Worm (Caenorhabditis elegans): Measurements from ENCODE around the gene C07B5.2.

C07B5.2 gene

ce11 chrX:9467573-9467972 is 49.4 kb downstream of the C07B5.2 start:
- TF ChIP-seq fkh-6 (tag; optimal IDR thresholded peaks at IDR 0.05): peak; percentile 80
- TF ChIP-seq nfya-1 (tag; optimal IDR thresholded peaks at IDR 0.05): peak; percentile 72
- no peak for TF ChIP-seq fkh-10 (GFP tag; optimal IDR thresholded peaks at IDR 0.05)
- TF ChIP-seq dve-1 (tag; optimal IDR thresholded peaks at IDR 0.05): peak; percentile 91
- TF ChIP-seq pha-2 (tag; optimal IDR thresholded peaks at IDR 0.05): peak; percentile 87
- TF ChIP-seq sox-4 (tag; optimal IDR thresholded peaks at IDR 0.05): peak; percentile 77
- peak; percentile 49 for TF ChIP-seq hlh-8 (tag; optimal IDR thresholded peaks at IDR 0.05)
- peak; percentile 40 for TF ChIP-seq ref-2 (tag; optimal IDR thresholded peaks at IDR 0.05)
- peak; percentile 49 for TF ChIP-seq tbx-7 (tag; optimal IDR thresholded peaks at IDR 0.05)
- peak; percentile 51 for TF ChIP-seq pag-3 (tag; optimal IDR thresholded peaks at IDR 0.05; ENCODE audit: borderline replicate concordance)
- TF ChIP-seq tbx-2 (tag; optimal IDR thresholded peaks at IDR 0.05): peak; percentile 78
- peak; percentile 67 for TF ChIP-seq ceh-24 (tag; optimal IDR thresholded peaks at IDR 0.05)
- peak; percentile 70 for TF ChIP-seq K02D7.2 (tag; optimal IDR thresholded peaks at IDR 0.05)
- TF ChIP-seq sox-2 (GFP tag; IDR thresholded peaks at IDR 0.05): peak; percentile 89
- TF ChIP-seq ceh-9 (tag; optimal IDR thresholded peaks at IDR 0.05): peak; percentile 26
- TF ChIP-seq ama-1 (optimal IDR thresholded peaks at IDR 0.05): no peak
- peak; percentile 82 for TF ChIP-seq lin-11 (tag; optimal IDR thresholded peaks at IDR 0.05)
- peak; percentile 89 for TF ChIP-seq ttx-3 (tag; optimal IDR thresholded peaks at IDR 0.05)
- peak; percentile 54 for TF ChIP-seq pax-1 (tag; optimal IDR thresholded peaks at IDR 0.05)
- peak; percentile 27 for TF ChIP-seq hlh-30 (tag; optimal IDR thresholded peaks at IDR 0.05; ENCODE audit: insufficient read depth)
- peak; percentile 78 for TF ChIP-seq nhr-232 (tag; optimal IDR thresholded peaks at IDR 0.05)
- TF ChIP-seq lim-6 (tag; optimal IDR thresholded peaks at IDR 0.05): peak; percentile 7
- TF ChIP-seq ceh-34 (tag; optimal IDR thresholded peaks at IDR 0.05): peak; percentile 89
- peak; percentile 78 for TF ChIP-seq T23F11.4 (GFP tag; optimal IDR thresholded peaks at IDR 0.05)
- peak; percentile 34 for TF ChIP-seq zip-5 (tag; optimal IDR thresholded peaks at IDR 0.05)
- TF ChIP-seq Y22D7AL.16 (tag; optimal IDR thresholded peaks at IDR 0.05): peak; percentile 73
- TF ChIP-seq ceh-48 (tag; optimal IDR thresholded peaks at IDR 0.05): peak; percentile 70
- peak; percentile 69 for TF ChIP-seq rnt-1 (tag; optimal IDR thresholded peaks at IDR 0.05)
- TF ChIP-seq nhr-11 (tag; optimal IDR thresholded peaks at IDR 0.05): no peak
- TF ChIP-seq unc-3 (GFP tag; conservative IDR thresholded peaks at IDR 0.05): peak; percentile 85
- peak; percentile 80 for TF ChIP-seq unc-3 (tag; optimal IDR thresholded peaks at IDR 0.05)
- TF ChIP-seq ceh-31 (tag; optimal IDR thresholded peaks at IDR 0.05): peak; percentile 70
- TF ChIP-seq ceh-45 (GFP tag; IDR thresholded peaks at IDR 0.05): peak; percentile 90
- TF ChIP-seq syd-9 (tag; optimal IDR thresholded peaks at IDR 0.05): peak; percentile 87
- TF ChIP-seq unc-86 (tag; optimal IDR thresholded peaks at IDR 0.05): peak; percentile 86
- peak; percentile 71 for TF ChIP-seq odd-2 (tag; optimal IDR thresholded peaks at IDR 0.05)
- peak; percentile 88 for TF ChIP-seq ceh-19 (GFP tag; optimal IDR thresholded peaks at IDR 0.05)
- TF ChIP-seq elt-4 (tag; optimal IDR thresholded peaks at IDR 0.05): peak; percentile 58
- no peak for TF ChIP-seq pha-4 (tag; optimal IDR thresholded peaks at IDR 0.05)
- peak; percentile 87 for TF ChIP-seq gmeb-2 (tag; optimal IDR thresholded peaks at IDR 0.05)
- TF ChIP-seq fax-1 (tag; optimal IDR thresholded peaks at IDR 0.05): peak; percentile 78
- TF ChIP-seq npax-4 (tag; optimal IDR thresholded peaks at IDR 0.05): peak; percentile 61
- peak; percentile 80 for TF ChIP-seq pros-1 (tag; optimal IDR thresholded peaks at IDR 0.05)
- no peak for TF ChIP-seq ceh-22 (tag; optimal IDR thresholded peaks at IDR 0.05)
- no peak for TF ChIP-seq mec-3 (tag; optimal IDR thresholded peaks at IDR 0.05; ENCODE audit: borderline replicate concordance)
- peak; percentile 74 for TF ChIP-seq dmd-4 (tag; optimal IDR thresholded peaks at IDR 0.05; ENCODE audit: borderline replicate concordance)
- TF ChIP-seq ets-4 (tag; optimal IDR thresholded peaks at IDR 0.05): peak; percentile 27
- peak; percentile 90 for TF ChIP-seq ceh-14 (tag; optimal IDR thresholded peaks at IDR 0.05)
- TF ChIP-seq pat-9 (tag; optimal IDR thresholded peaks at IDR 0.05): peak; percentile 86
- peak; percentile 51 for TF ChIP-seq ceh-30 (tag; optimal IDR thresholded peaks at IDR 0.05)
- TF ChIP-seq ceh-2 (tag; optimal IDR thresholded peaks at IDR 0.05): peak; percentile 79
- TF ChIP-seq hlh-15 (tag; optimal IDR thresholded peaks at IDR 0.05): peak; percentile 82
- peak; percentile 79 for TF ChIP-seq hlh-13 (GFP tag; optimal IDR thresholded peaks at IDR 0.05)
- TF ChIP-seq unc-42 (tag; optimal IDR thresholded peaks at IDR 0.05): peak; percentile 45

Data from whole organism, late embryonic.